Fruit fly (Drosophila melanogaster): Measurements from ENCODE around the gene Wdr24.

The Wdr24 gene

dm6 chr3R:29737891-29738290 is 7.0 kb downstream of the Wdr24 start, which contains the start of gene Gnpnat (continued):
- peak; percentile 69 for TF ChIP-seq CG7839 (tag; optimal IDR thresholded peaks at IDR 0.05)
- TF ChIP-seq phol (tag; optimal IDR thresholded peaks at IDR 0.05), result peak; percentile 63
- peak; percentile 66 for TF ChIP-seq Fer1 (GFP tag; optimal IDR thresholded peaks at IDR 0.05)
- TF ChIP-seq Scr (GFP tag; IDR thresholded peaks at IDR 0.05; ENCODE audit: partially characterized antibody), result no peak
- TF ChIP-seq zen (tag; optimal IDR thresholded peaks at IDR 0.05), result peak; percentile 31
- TF ChIP-seq Sry-δ (GFP tag; optimal IDR thresholded peaks at IDR 0.05), result no peak
- TF ChIP-seq Deaf1 (tag; optimal IDR thresholded peaks at IDR 0.05), result peak; percentile 26
- no peak for TF ChIP-seq slou (GFP tag; optimal IDR thresholded peaks at IDR 0.05)
- no peak for TF ChIP-seq CG11560 (tag; IDR thresholded peaks at IDR 0.05)
- peak; percentile 14 for TF ChIP-seq Jarid2 (GFP tag; optimal IDR thresholded peaks at IDR 0.05)
- no peak for TF ChIP-seq zen2 (GFP tag; IDR thresholded peaks at IDR 0.05; ENCODE audit: partially characterized antibody)
- peak; percentile 22 for TF ChIP-seq ewg (GFP tag; optimal IDR thresholded peaks at IDR 0.05)
- no peak for TF ChIP-seq HLH4C (GFP tag; IDR thresholded peaks at IDR 0.05; ENCODE audit: partially characterized antibody)
- no peak for TF ChIP-seq CG8478 (optimal IDR thresholded peaks at IDR 0.05)
- no peak for TF ChIP-seq Nf-YA (GFP tag; IDR thresholded peaks at IDR 0.05)
- TF ChIP-seq fd96Cb (tag; optimal IDR thresholded peaks at IDR 0.05), result peak; percentile 38
- TF ChIP-seq gro (GFP tag; optimal IDR thresholded peaks at IDR 0.05), result no peak
- no peak for TF ChIP-seq hth (optimal IDR thresholded peaks at IDR 0.05)
- peak; percentile 75 for TF ChIP-seq CG12391 (tag; optimal IDR thresholded peaks at IDR 0.05)
- no peak for TF ChIP-seq Taf1 (GFP tag; IDR thresholded peaks at IDR 0.05)
- peak; percentile 26 for TF ChIP-seq scrt (GFP tag; optimal IDR thresholded peaks at IDR 0.05)
- no peak for TF ChIP-seq tap (tag; optimal IDR thresholded peaks at IDR 0.05)
- TF ChIP-seq pzg (GFP tag; optimal IDR thresholded peaks at IDR 0.05), result no peak
- no peak for TF ChIP-seq CG18764 (GFP tag; optimal IDR thresholded peaks at IDR 0.05)
- peak; percentile 12 for TF ChIP-seq CG5245 (GFP tag; optimal IDR thresholded peaks at IDR 0.05)
- peak; percentile 45 for TF ChIP-seq CoRest (tag; optimal IDR thresholded peaks at IDR 0.05)
- no peak for TF ChIP-seq CG15073 (GFP tag; optimal IDR thresholded peaks at IDR 0.05)
- no peak for TF ChIP-seq sr (GFP tag; IDR thresholded peaks at IDR 0.05)
- no peak for TF ChIP-seq CG11695 (GFP tag; IDR thresholded peaks at IDR 0.05)
- TF ChIP-seq nerfin-1 (tag; optimal IDR thresholded peaks at IDR 0.05), result peak; percentile 17
- peak; percentile 8 for TF ChIP-seq Nf-YB (GFP tag; optimal IDR thresholded peaks at IDR 0.05)
- TF ChIP-seq jing (GFP tag; optimal IDR thresholded peaks at IDR 0.05), result no peak
- TF ChIP-seq Med (GFP tag), result peak; percentile 44
- TF ChIP-seq mld (GFP tag; IDR thresholded peaks at IDR 0.05; ENCODE audit: partially characterized antibody), result no peak
- no peak for TF ChIP-seq Sry-β (GFP tag; optimal IDR thresholded peaks at IDR 0.05)
- no peak for TF ChIP-seq CG33213 (GFP tag; optimal IDR thresholded peaks at IDR 0.05)
- no peak for TF ChIP-seq H15 (GFP tag; IDR thresholded peaks at IDR 0.05)
- TF ChIP-seq CG42726 (GFP tag; IDR thresholded peaks at IDR 0.05; ENCODE audit: partially characterized antibody), result no peak
- TF ChIP-seq org-1 (GFP tag; optimal IDR thresholded peaks at IDR 0.05), result peak; percentile 56
- no peak for TF ChIP-seq en (GFP tag; optimal IDR thresholded peaks at IDR 0.05)
- TF ChIP-seq CG31224 (GFP tag; IDR thresholded peaks at IDR 0.05), result no peak

DNA sequence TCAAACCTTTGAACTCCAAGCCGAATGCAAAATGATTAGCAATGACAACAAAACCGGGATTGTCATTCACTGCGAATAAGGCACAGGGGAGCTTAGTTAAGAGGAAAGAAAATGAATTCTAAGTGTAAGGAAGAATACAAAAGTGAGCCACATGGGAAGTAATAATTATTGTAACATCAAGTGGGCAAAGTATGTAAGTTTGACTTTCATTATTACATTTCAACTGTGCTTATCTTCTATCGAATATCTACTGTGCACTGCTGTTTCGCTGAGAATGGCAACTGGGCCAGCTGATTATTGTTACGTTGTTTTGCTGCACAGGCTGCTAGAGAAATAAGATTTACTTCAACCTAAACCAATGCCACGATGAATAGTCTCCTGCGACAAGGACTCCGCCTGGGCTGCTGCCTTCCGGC is 8.2 kb downstream of the Wdr24 start, which contains the start of the genes CG7601 and CIA30:
CG7601 (minus strand) TSS at position 68 of the 416 bp plus-strand sequence.
CIA30 (plus strand) TSS at position 288 of the 416 bp plus-strand sequence.
- peak; percentile 63 for TF ChIP-seq CTCF (GFP tag; optimal IDR thresholded peaks at IDR 0.05)
- TF ChIP-seq tx (GFP tag; optimal IDR thresholded peaks at IDR 0.05), result peak; percentile 98
- peak; percentile 96 for TF ChIP-seq CG7556 (GFP tag; optimal IDR thresholded peaks at IDR 0.05)
- no peak for TF ChIP-seq lov (optimal IDR thresholded peaks at IDR 0.05)
- TF ChIP-seq lov (GFP tag; IDR thresholded peaks at IDR 0.05), result peak; percentile 100
- TF ChIP-seq NC2α (GFP tag; optimal IDR thresholded peaks at IDR 0.05), result peak; percentile 94
- TF ChIP-seq CG4282 (GFP tag; optimal IDR thresholded peaks at IDR 0.05), result peak; percentile 95
- peak; percentile 100 for TF ChIP-seq Atf6 (GFP tag; IDR thresholded peaks at IDR 0.05)
- TF ChIP-seq NfI (GFP tag; optimal IDR thresholded peaks at IDR 0.05), result peak; percentile 97
- peak; percentile 100 for TF ChIP-seq CG13624 (GFP tag; optimal IDR thresholded peaks at IDR 0.05)
- TF ChIP-seq CG17568 (GFP tag; optimal IDR thresholded peaks at IDR 0.05), result no peak
- peak; percentile 91 to 96 for TF ChIP-seq bsh (GFP tag; optimal IDR thresholded peaks at IDR 0.05)
- peak; percentile 95 for TF ChIP-seq CG10462 (GFP tag; optimal IDR thresholded peaks at IDR 0.05)
- TF ChIP-seq CG4424 (GFP tag; optimal IDR thresholded peaks at IDR 0.05), result peak; percentile 99
